Worm (Caenorhabditis elegans) whole organism, midembryonic: ENCODE measurements around the gene mcm-7.

Experiments used
- klf-2 ChIP-seq: fragments of 200-800 bp; sonication (Bioruptor generic); conservative IDR thresholded peaks from 2 replicates; pipeline ENCODE4 v1.3.6; 2022; ENCODE audit warnings: missing genetic modification reagents, missing genetic modification characterization, missing compliant biosample characterization
- ref-1 ChIP-seq: fragments of 200-800 bp; sonication (Bioruptor generic); conservative IDR thresholded peaks from 2 replicates; pipeline ENCODE4 v1.3.6; 2022; ENCODE audit warnings: missing genetic modification reagents, missing genetic modification characterization, missing compliant biosample characterization
- tab-1 ChIP-seq: fragments of 200-800 bp; sonication (Bioruptor generic); IDR thresholded peaks from 2 replicates; pipeline ENCODE4 v1.3.6; 2022; ENCODE audit warnings: missing genetic modification characterization, missing compliant biosample characterization
- ztf-23 ChIP-seq: fragments of 200-800 bp; sonication (Bioruptor generic); IDR thresholded peaks from 2 replicates; pipeline ENCODE4 v1.3.6; 2022; ENCODE audit warnings: missing genetic modification reagents, missing genetic modification characterization, missing compliant biosample characterization
- ztf-29 ChIP-seq: fragments of 200-800 bp; sonication (Bioruptor generic); IDR thresholded peaks from 2 replicates; pipeline ENCODE4 v1.3.6; 2022; ENCODE audit warnings: missing genetic modification reagents, missing genetic modification characterization, missing compliant biosample characterization

- TF ChIP-seq klf-2 (no peak), tab-1 (GFP tag; lab: Robert Waterston, UW) (no peak), ref-1 (GFP tag; lab: Robert Waterston, UW) (no peak), ztf-23 (GFP tag; lab: Robert Waterston, UW) (no peak), ztf-29 (GFP tag; lab: Robert Waterston, UW) (no peak)
Observed at ce11 chrV:4387402-4387801, 40.4 kb downstream of the mcm-7 start, which contains the start of gene F13A2.9.
